Fruit fly (Drosophila melanogaster) whole organism, embryonic: ENCODE results near the gene CG13272.

Experiments
- ATbp ChIP-seq: fragments of 200-800 bp; sonication (Bioruptor generic); optimal IDR thresholded peaks from 2 replicates; lab custom pipeline; 2017; ENCODE audit warnings: missing biosample characterization, mild to moderate bottlenecking, missing genetic modification characterization, missing genetic modification reagents
- BtbVII ChIP-seq: fragments of 200-800 bp; sonication (Bioruptor generic); optimal IDR thresholded peaks from 3 replicates; lab custom pipeline; 2017; ENCODE audit warnings: missing biosample characterization, mild to moderate bottlenecking, missing genetic modification characterization
- CG15601 ChIP-seq: fragments of 200-800 bp; sonication (Bioruptor generic); optimal IDR thresholded peaks from 3 replicates; lab custom pipeline; 2019; ENCODE audit warnings: missing biosample characterization, mild to moderate bottlenecking, missing genetic modification characterization, moderate library complexity
- CG17385 ChIP-seq: fragments of 200-800 bp; sonication (Bioruptor generic); optimal IDR thresholded peaks from 3 replicates; lab custom pipeline; 2018; ENCODE audit warnings: missing biosample characterization, mild to moderate bottlenecking, missing genetic modification characterization
- CG17829 ChIP-seq: fragments of 200-800 bp; optimal IDR thresholded peaks from 2 replicates; lab custom pipeline; 2019; ENCODE audit warnings: missing biosample characterization, mild to moderate bottlenecking, missing genetic modification characterization, moderate library complexity
- CG18262 ChIP-seq: fragments of 200-800 bp; optimal IDR thresholded peaks from 3 replicates; lab custom pipeline; 2019; ENCODE audit warnings: missing biosample characterization, mild to moderate bottlenecking, missing genetic modification characterization, moderate library complexity
- CG2678 ChIP-seq: fragments of 200-800 bp; sonication (Bioruptor generic); optimal IDR thresholded peaks from 3 replicates; lab custom pipeline; 2019; ENCODE audit warnings: missing biosample characterization, mild to moderate bottlenecking, missing genetic modification characterization, moderate library complexity
- CG3847 ChIP-seq: fragments of 200-800 bp; sonication (Bioruptor generic); IDR thresholded peaks from 2 replicates; pipeline ENCODE4 v1.3.6; 2022; ENCODE audit warnings: missing biosample characterization, missing genetic modification characterization
- CG4424 ChIP-seq: fragments of 200-800 bp; sonication (Bioruptor generic); optimal IDR thresholded peaks from 3 replicates; lab custom pipeline; 2016; ENCODE audit warnings: missing biosample characterization, missing genetic modification characterization
- CG7556 ChIP-seq: fragments of 200-800 bp; sonication (Bioruptor generic); optimal IDR thresholded peaks from 2 replicates; lab custom pipeline; 2017; ENCODE audit warnings: missing biosample characterization, mild to moderate bottlenecking, missing genetic modification characterization
- CG8281 ChIP-seq: fragments of 200-800 bp; sonication (Bioruptor generic); optimal IDR thresholded peaks from 2 replicates; lab custom pipeline; 2018; ENCODE audit warnings: missing biosample characterization, mild to moderate bottlenecking, missing genetic modification characterization, moderate library complexity
- CG8290 ChIP-seq, 3 experiments: fragments of 200-800 bp; sonication (Bioruptor generic); optimal IDR thresholded peaks; 2 replicates each; lab custom pipeline; 2016 to 2019; ENCODE audit warnings: missing biosample characterization in 3 of 3, missing genetic modification characterization in 3 of 3, mild to moderate bottlenecking in 2 of 3, moderate library complexity in 1 of 3
- CG9797 ChIP-seq: fragments of 200-800 bp; sonication (Bioruptor generic); optimal IDR thresholded peaks from 3 replicates; lab custom pipeline; 2018; ENCODE audit warnings: missing biosample characterization, mild to moderate bottlenecking, missing genetic modification characterization
- Chrac-16 ChIP-seq: fragments of 200-800 bp; sonication (Bioruptor generic); optimal IDR thresholded peaks from 3 replicates; lab custom pipeline; 2016; ENCODE audit warnings: missing biosample characterization, missing genetic modification characterization
- Dek ChIP-seq: fragments of 200-800 bp; sonication (Bioruptor generic); optimal IDR thresholded peaks from 3 replicates; lab custom pipeline; 2019; ENCODE audit warnings: missing biosample characterization, mild to moderate bottlenecking, missing genetic modification characterization, moderate library complexity
- Eip74EF ChIP-seq, 2 experiments: fragments of 200-800 bp in 1 of 2; fragments of >200 bp in 1 of 2; sonication (Bioruptor generic) in 1 of 2; optimal IDR thresholded peaks; 2 replicates each; lab custom pipeline; 2017 to 2019; ENCODE audit warnings: missing biosample characterization in 2 of 2, missing genetic modification characterization in 2 of 2, mild to moderate bottlenecking in 1 of 2, moderate library complexity in 1 of 2
- Fer1 ChIP-seq: fragments of 200-800 bp; sonication (Bioruptor generic); optimal IDR thresholded peaks from 2 replicates; lab custom pipeline; 2017; ENCODE audit warnings: missing biosample characterization, mild to moderate bottlenecking, missing genetic modification characterization
- HmgD ChIP-seq: fragments of 200-800 bp; sonication (Bioruptor generic); optimal IDR thresholded peaks from 3 replicates; lab custom pipeline; 2016; ENCODE audit warnings: missing biosample characterization, missing genetic modification characterization
- Hr39 ChIP-seq: fragments of >200 bp; optimal IDR thresholded peaks from 2 replicates; lab custom pipeline; 2017
- Hr51 ChIP-seq, 2 experiments: fragments of 200-800 bp; sonication (Bioruptor generic); optimal IDR thresholded peaks; 2 replicates in 1 of 2; 3 replicates in 1 of 2; lab custom pipeline; 2016 to 2018; ENCODE audit warnings: missing biosample characterization in 2 of 2, missing genetic modification characterization in 2 of 2, mild to moderate bottlenecking in 1 of 2, moderate library complexity in 1 of 2
- Hr78 ChIP-seq, 2 experiments: fragments of 200-800 bp in 1 of 2; fragments of >200 bp in 1 of 2; sonication (Bioruptor generic) in 1 of 2; optimal IDR thresholded peaks; 2 replicates each; lab custom pipeline; 2017 to 2019; ENCODE audit warnings: missing biosample characterization in 2 of 2, missing genetic modification characterization in 2 of 2, mild to moderate bottlenecking in 1 of 2, moderate library complexity in 1 of 2
- Pdp1 ChIP-seq, 2 experiments: fragments of 200-800 bp; sonication (Bioruptor generic); optimal IDR thresholded peaks; 3 replicates each; lab custom pipeline; 2016; ENCODE audit warnings: missing biosample characterization in 2 of 2, missing genetic modification characterization in 2 of 2, mild to moderate bottlenecking in 1 of 2, moderate library complexity in 1 of 2
- Scr ChIP-seq: fragments of 200-800 bp; sonication (Bioruptor generic); IDR thresholded peaks from 2 replicates; pipeline ENCODE4 v1.3.6; 2022; ENCODE audit warnings: missing biosample characterization, missing genetic modification characterization; ENCODE audit not compliant: partially characterized antibody
- Sox100B ChIP-seq: fragments of 200-800 bp; sonication (Bioruptor generic); optimal IDR thresholded peaks from 3 replicates; lab custom pipeline; 2018; ENCODE audit warnings: missing biosample characterization, mild to moderate bottlenecking, missing genetic modification characterization
- Vsx1 ChIP-seq: fragments of 200-800 bp; sonication (Bioruptor generic); optimal IDR thresholded peaks from 2 replicates; lab custom pipeline; 2017; ENCODE audit warnings: missing biosample characterization, mild to moderate bottlenecking, missing genetic modification characterization, missing genetic modification reagents
- ara ChIP-seq: fragments of 200-800 bp; sonication (Bioruptor generic); IDR thresholded peaks from 2 replicates; pipeline ENCODE4 v1.3.6; 2022; ENCODE audit warnings: missing biosample characterization, missing genetic modification characterization
- cad ChIP-seq: fragments of >200 bp; optimal IDR thresholded peaks from 2 replicates; lab custom pipeline; 2017; ENCODE audit warnings: missing biosample characterization, missing genetic modification characterization
- caup ChIP-seq: fragments of 200-800 bp; sonication (Bioruptor generic); optimal IDR thresholded peaks from 3 replicates; lab custom pipeline; 2017; ENCODE audit warnings: missing biosample characterization, mild to moderate bottlenecking, missing genetic modification characterization, moderate library complexity; ENCODE audit not compliant: severe bottlenecking
- crp ChIP-seq, 2 experiments: fragments of 200-800 bp; sonication (Bioruptor generic); optimal IDR thresholded peaks; 2 replicates in 1 of 2; 3 replicates in 1 of 2; lab custom pipeline; 2017; ENCODE audit warnings: missing biosample characterization in 2 of 2, missing genetic modification characterization in 2 of 2, mild to moderate bottlenecking in 1 of 2, moderate library complexity in 1 of 2
- danr ChIP-seq: fragments of 200-800 bp; sonication (Bioruptor generic); IDR thresholded peaks from 2 replicates; pipeline ENCODE4 v1.3.6; 2022; ENCODE audit warnings: missing biosample characterization, missing genetic modification characterization
- dati ChIP-seq: fragments of 200-800 bp; sonication (Bioruptor generic); IDR thresholded peaks from 2 replicates; pipeline ENCODE4 v1.3.6; 2022; ENCODE audit warnings: missing biosample characterization, missing genetic modification characterization
- disco-r ChIP-seq: fragments of 200-800 bp; sonication (Bioruptor generic); optimal IDR thresholded peaks from 2 replicates; lab custom pipeline; 2016; ENCODE audit warnings: missing biosample characterization, missing genetic modification characterization
- dpn ChIP-seq, 2 experiments: fragments of 200-800 bp; sonication (Bioruptor generic); optimal IDR thresholded peaks; 3 replicates each; lab custom pipeline; 2016; ENCODE audit warnings: missing biosample characterization in 2 of 2, missing genetic modification characterization in 2 of 2
- en ChIP-seq: fragments of 200-800 bp; sonication (Bioruptor generic); optimal IDR thresholded peaks from 2 replicates; lab custom pipeline; 2016; ENCODE audit warnings: missing biosample characterization, missing genetic modification characterization
- exex ChIP-seq: fragments of 200-800 bp; sonication (Bioruptor generic); optimal IDR thresholded peaks from 4 replicates; lab custom pipeline; 2018; ENCODE audit warnings: missing biosample characterization, mild to moderate bottlenecking, missing genetic modification characterization, moderate library complexity
- fd3F ChIP-seq: fragments of 200-800 bp; sonication (Bioruptor generic); optimal IDR thresholded peaks from 2 replicates; lab custom pipeline; 2018; ENCODE audit warnings: missing biosample characterization, mild to moderate bottlenecking, missing genetic modification characterization, moderate library complexity
- ftz-f1 ChIP-seq: fragments of 200-800 bp; sonication (Bioruptor generic); optimal IDR thresholded peaks from 2 replicates; lab custom pipeline; 2016; ENCODE audit warnings: missing biosample characterization, missing genetic modification characterization
- kay ChIP-seq: fragments of 200-800 bp; sonication (Bioruptor generic); optimal IDR thresholded peaks from 2 replicates; lab custom pipeline; 2016; ENCODE audit warnings: missing biosample characterization, missing genetic modification characterization
- mirr ChIP-seq: fragments of 200-800 bp; sonication (Bioruptor generic); optimal IDR thresholded peaks from 3 replicates; lab custom pipeline; 2018; ENCODE audit warnings: missing biosample characterization, mild to moderate bottlenecking, missing genetic modification characterization
- nom ChIP-seq: fragments of 200-800 bp; sonication (Bioruptor generic); optimal IDR thresholded peaks from 2 replicates; lab custom pipeline; 2017; ENCODE audit warnings: missing biosample characterization, missing genetic modification characterization, mild to moderate bottlenecking, moderate library complexity, missing genetic modification reagents
- run ChIP-seq: fragments of 200-800 bp; sonication (Bioruptor generic); optimal IDR thresholded peaks from 3 replicates; lab custom pipeline; 2018; ENCODE audit warnings: missing biosample characterization, mild to moderate bottlenecking, missing genetic modification characterization
- salm ChIP-seq: fragments of 200-800 bp; sonication (Bioruptor generic); optimal IDR thresholded peaks from 2 replicates; lab custom pipeline; 2018; ENCODE audit warnings: missing biosample characterization, mild to moderate bottlenecking, missing genetic modification characterization
- sd ChIP-seq: fragments of 200-800 bp; sonication (Bioruptor generic); optimal IDR thresholded peaks from 3 replicates; lab custom pipeline; 2018; ENCODE audit warnings: missing biosample characterization, mild to moderate bottlenecking, missing genetic modification characterization, moderate library complexity
- sens ChIP-seq: fragments of 200-800 bp; sonication (Bioruptor generic); peaks from one replicate; lab custom pipeline; 2016; ENCODE audit warnings: missing biosample characterization, missing genetic modification characterization
- slou ChIP-seq: fragments of 200-800 bp; sonication (Bioruptor generic); optimal IDR thresholded peaks from 3 replicates; lab custom pipeline; 2016; ENCODE audit warnings: missing biosample characterization, missing genetic modification characterization
- sug ChIP-seq: fragments of 200-800 bp; optimal IDR thresholded peaks from 2 replicates; lab custom pipeline; 2019; ENCODE audit warnings: missing biosample characterization, mild to moderate bottlenecking, missing genetic modification characterization, moderate library complexity
- ttk ChIP-seq: fragments of 200-800 bp; sonication (Bioruptor generic); IDR thresholded peaks from 2 replicates; pipeline ENCODE4 v2.1.2; 2022; ENCODE audit warnings: missing biosample characterization, missing genetic modification characterization
- tup ChIP-seq: fragments of 200-800 bp; sonication (Bioruptor generic); optimal IDR thresholded peaks from 2 replicates; lab custom pipeline; 2016; ENCODE audit warnings: missing biosample characterization, mild to moderate bottlenecking, missing genetic modification characterization, moderate library complexity
- usp ChIP-seq: fragments of >200 bp; optimal IDR thresholded peaks from 2 replicates; lab custom pipeline; 2017; ENCODE audit warnings: missing biosample characterization, missing genetic modification characterization
- vfl ChIP-seq: fragments of 200-800 bp; sonication (Bioruptor generic); optimal IDR thresholded peaks from 2 replicates; lab custom pipeline; 2016; ENCODE audit warnings: missing biosample characterization, missing genetic modification characterization

Gene CG13272

DNA sequence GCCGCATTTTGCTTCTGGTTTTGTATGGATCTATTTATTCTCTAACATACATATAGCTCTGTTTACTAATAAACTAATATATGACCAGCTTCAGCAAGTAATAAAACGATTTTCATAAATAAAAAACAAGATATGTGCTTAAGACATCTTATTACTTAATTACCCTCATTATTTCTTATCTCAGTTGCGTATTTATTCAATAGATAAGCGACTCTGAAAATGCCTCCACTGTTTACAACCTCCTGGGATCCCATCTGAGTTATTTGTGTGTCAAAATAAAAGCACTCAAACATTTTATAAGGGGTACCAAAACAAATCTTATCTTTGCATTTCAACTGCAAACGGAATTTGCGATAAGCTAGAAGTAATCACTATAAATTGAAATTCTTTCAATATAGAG, 15.0 kb downstream of the CG13272 start (continued):
- TF ChIP-seq slou (no peak), CG2678 (tag; lab: Kevin White, UChicago) (peak; percentile 72), sug (tag; lab: Kevin White, UChicago) (peak; percentile 83), Hr39 (lab: Kevin White, UChicago) (no peak), HmgD (GFP tag; lab: Kevin White, UChicago) (no peak), Vsx1 (GFP tag; lab: Kevin White, UChicago) (peak; percentile 62), salm (tag; lab: Kevin White, UChicago) (peak; percentile 55), crp (GFP tag; optimal IDR thresholded peaks at IDR 0.05; lab: Kevin White, UChicago) (no peak), CG3847 (GFP tag; lab: Robert Waterston, UW) (no peak), ATbp (GFP tag; lab: Kevin White, UChicago) (peak; percentile 15), exex (peak; percentile 97), Scr (no peak), sens (GFP tag; lab: Kevin White, UChicago) (peak; percentile 20), Fer1 (peak; percentile 54), CG8290 (GFP tag; optimal IDR thresholded peaks at IDR 0.05; lab: Kevin White, UChicago) (no peak), CG8290 (tag; optimal IDR thresholded peaks at IDR 0.05; lab: Kevin White, UChicago) (no peak), en (no peak), CG18262 (no peak), Sox100B (GFP tag; lab: Kevin White, UChicago) (no peak), BtbVII (GFP tag; lab: Kevin White, UChicago) (peak; percentile 57), disco-r (no peak), Dek (peak; percentile 5), Pdp1 (GFP tag; optimal IDR thresholded peaks at IDR 0.05; lab: Kevin White, UChicago) (peak in 1 of 2 experiments; percentile 19), ara (GFP tag; lab: Robert Waterston, UW) (0 out of 2 replicates have a peak, but pooled peaks have one; percentile 31), dpn (GFP tag; optimal IDR thresholded peaks at IDR 0.05; lab: Kevin White, UChicago) (no peak), dati (GFP tag; lab: Robert Waterston, UW) (no peak), Chrac-16 (no peak), ftz-f1 (GFP tag; lab: Kevin White, UChicago) (no peak), cad (GFP tag; lab: Kevin White, UChicago) (no peak), CG7556 (no peak), CG4424 (no peak), Hr78 (GFP tag; optimal IDR thresholded peaks at IDR 0.05; lab: Kevin White, UChicago) (peak in 1 of 2 experiments; percentile 88), mirr (peak; percentile 68), Hr51 (GFP tag; optimal IDR thresholded peaks at IDR 0.05; lab: Kevin White, UChicago) (no peak), caup (no peak), ttk (GFP tag; lab: Robert Waterston, UW) (no peak), CG17829 (tag; lab: Kevin White, UChicago) (no peak), vfl (GFP tag; lab: Kevin White, UChicago) (no peak), run (no peak), CG8281 (peak; percentile 8), CG9797 (GFP tag; lab: Kevin White, UChicago) (no peak), nom (GFP tag; lab: Kevin White, UChicago) (no peak), usp (no peak), fd3F (GFP tag; lab: Kevin White, UChicago) (peak; percentile 1), CG17385 (peak; percentile 9), sd (tag; lab: Kevin White, UChicago) (peak; percentile 98), CG15601 (tag; lab: Kevin White, UChicago) (peak; percentile 12), tup (GFP tag; lab: Kevin White, UChicago) (no peak), kay (GFP tag; lab: Kevin White, UChicago) (no peak), Eip74EF (GFP tag; optimal IDR thresholded peaks at IDR 0.05; lab: Kevin White, UChicago) (peak in 1 of 2 experiments; percentile 37), danr (no peak)
